Worm (Caenorhabditis elegans) whole organism, late embryonic: ENCODE data around the gene srh-300.

ENCODE experiments used
- F13H6.1 ChIP-seq: sonication (generic microtip); optimal IDR thresholded peaks from 2 replicates; lab custom pipeline; 2016; ENCODE audit warnings: missing genetic modification characterization, missing compliant biosample characterization
- ama-1 ChIP-seq: fragments of 150-350 bp; optimal IDR thresholded peaks from 2 replicates; lab custom pipeline; 2014
- ceh-24 ChIP-seq: sonication (generic microtip); optimal IDR thresholded peaks from 2 replicates; lab custom pipeline; 2016; ENCODE audit warnings: mild to moderate bottlenecking, missing genetic modification characterization, missing compliant biosample characterization
- dmd-4 ChIP-seq: sonication (generic microtip); optimal IDR thresholded peaks from 2 replicates; lab custom pipeline; 2016; ENCODE audit warnings: borderline replicate concordance, missing genetic modification characterization, missing compliant biosample characterization
- dve-1 ChIP-seq: sonication (generic microtip); optimal IDR thresholded peaks from 2 replicates; lab custom pipeline; 2017; ENCODE audit warnings: antibody characterized with exemption, mild to moderate bottlenecking, missing genetic modification characterization, missing compliant biosample characterization
- fkh-10 ChIP-seq: fragments of 150-350 bp; optimal IDR thresholded peaks from 2 replicates; lab custom pipeline; 2014; ENCODE audit warnings: missing biosample characterization, missing genetic modification reagents, missing genetic modification characterization
- fkh-6 ChIP-seq: sonication (generic microtip); optimal IDR thresholded peaks from 2 replicates; lab custom pipeline; 2016; ENCODE audit warnings: missing genetic modification characterization, missing compliant biosample characterization
- hlh-30 ChIP-seq: sonication (generic microtip); optimal IDR thresholded peaks from 2 replicates; lab custom pipeline; 2017; ENCODE audit warnings: antibody characterized with exemption, missing genetic modification characterization, missing compliant biosample characterization; ENCODE audit not compliant: insufficient read depth
- npax-4 ChIP-seq: sonication (generic microtip); optimal IDR thresholded peaks from 2 replicates; lab custom pipeline; 2016; ENCODE audit warnings: missing genetic modification characterization, missing compliant biosample characterization
- pag-3 ChIP-seq: sonication (generic microtip); optimal IDR thresholded peaks from 2 replicates; lab custom pipeline; 2016; ENCODE audit warnings: missing compliant biosample characterization, missing genetic modification characterization, borderline replicate concordance

- no peak for TF ChIP-seq ceh-24
- TF ChIP-seq hlh-30 (tag; lab: Kevin White, UChicago), result no peak
- TF ChIP-seq dve-1, result no peak
- TF ChIP-seq npax-4 (tag; lab: Kevin White, UChicago), result no peak
- no peak for TF ChIP-seq ama-1 (lab: Kevin White, UChicago)
- no peak for TF ChIP-seq pag-3 (tag; lab: Kevin White, UChicago)
- TF ChIP-seq fkh-10 (GFP tag; lab: Kevin White, UChicago), result no peak
- TF ChIP-seq fkh-6, result no peak
- no peak for TF ChIP-seq dmd-4 (tag; lab: Kevin White, UChicago)
- no peak for TF ChIP-seq F13H6.1 (tag; lab: Kevin White, UChicago)
These were observed 31.7 kb upstream of the srh-300 start, which contains the start of gene srh-290 for ce11 chrV:17790191-17790590.
